Worm (Caenorhabditis elegans) whole organism, L4 larva: ENCODE measurements around the gene C10C6.13.
A peak's percentile ranks its signal among the peaks of the same experiment; 100 is the strongest.

Experiments
- F37D6.2 ChIP-seq: sonication (generic microtip); optimal IDR thresholded peaks from 2 replicates; lab custom pipeline; 2016; ENCODE audit warnings: mild to moderate bottlenecking, missing genetic modification characterization, missing compliant biosample characterization
- F49E8.2 ChIP-seq: sonication (generic microtip); optimal IDR thresholded peaks from 2 replicates; lab custom pipeline; 2016; ENCODE audit warnings: missing compliant biosample characterization, mild to moderate bottlenecking, missing genetic modification characterization, borderline replicate concordance
- T20F7.1 ChIP-seq: fragments of 200-800 bp; sonication (Bioruptor generic); optimal IDR thresholded peaks from 2 replicates; lab custom pipeline; 2018; ENCODE audit warnings: mild to moderate bottlenecking, missing genetic modification characterization, missing compliant biosample characterization
- ZK337.2 ChIP-seq: fragments of 200-800 bp; sonication (Bioruptor generic); IDR thresholded peaks from 2 replicates; pipeline ENCODE4 v1.3.6; 2022; ENCODE audit warnings: missing genetic modification reagents, missing genetic modification characterization, missing compliant biosample characterization
- ZK546.5 ChIP-seq, 2 experiments: sonication (generic microtip); optimal IDR thresholded peaks; 2 replicates each; lab custom pipeline; 2017; ENCODE audit warnings: missing biosample characterization in 2 of 2, missing genetic modification characterization in 2 of 2
- aha-1 ChIP-seq: fragments of 150-350 bp; peaks from one replicate; lab custom pipeline; 2014; ENCODE audit warnings: missing biosample characterization, missing genetic modification characterization
- aly-2 ChIP-seq: sonication (generic microtip); optimal IDR thresholded peaks from 2 replicates; lab custom pipeline; 2018; ENCODE audit warnings: missing biosample characterization, missing genetic modification characterization
- ceh-44 ChIP-seq: fragments of 200-800 bp; sonication (Bioruptor generic); IDR thresholded peaks from 2 replicates; pipeline ENCODE4 v1.3.6; 2022; ENCODE audit warnings: missing genetic modification reagents, missing genetic modification characterization, missing compliant biosample characterization
- ceh-62 ChIP-seq: sonication (generic microtip); optimal IDR thresholded peaks from 2 replicates; lab custom pipeline; 2017; ENCODE audit warnings: missing biosample characterization, missing genetic modification characterization
- ctbp-1 ChIP-seq: fragments of 200-800 bp; sonication (Bioruptor generic); IDR thresholded peaks from 2 replicates; pipeline ENCODE4 v1.3.6; 2022; ENCODE audit warnings: missing genetic modification reagents, missing genetic modification characterization, missing compliant biosample characterization
- daf-8 ChIP-seq: fragments of 200-800 bp; sonication (Bioruptor generic); IDR thresholded peaks from 2 replicates; pipeline ENCODE4 v1.3.6; 2022; ENCODE audit warnings: missing genetic modification characterization, missing compliant biosample characterization
- dmd-6 ChIP-seq: fragments of 200-800 bp; sonication (Bioruptor generic); IDR thresholded peaks from 2 replicates; pipeline ENCODE4 v1.3.6; 2022; ENCODE audit warnings: missing genetic modification reagents, missing genetic modification characterization, missing compliant biosample characterization
- dmd-8 ChIP-seq: fragments of 200-800 bp; sonication (Bioruptor generic); IDR thresholded peaks from 2 replicates; pipeline ENCODE4 v1.3.6; 2022; ENCODE audit warnings: missing genetic modification characterization, missing compliant biosample characterization
- egl-43 ChIP-seq: fragments of 200-800 bp; sonication (Bioruptor generic); IDR thresholded peaks from 2 replicates; pipeline ENCODE4 v1.3.6; 2022; ENCODE audit warnings: missing genetic modification reagents, missing genetic modification characterization, missing compliant biosample characterization
- gei-8 ChIP-seq: fragments of 200-800 bp; sonication (Bioruptor generic); optimal IDR thresholded peaks from 2 replicates; lab custom pipeline; 2018; ENCODE audit warnings: mild to moderate bottlenecking, missing genetic modification characterization, missing compliant biosample characterization
- hlh-11 ChIP-seq: fragments of 200-800 bp; sonication (Bioruptor generic); optimal IDR thresholded peaks from 2 replicates; lab custom pipeline; 2018; ENCODE audit warnings: mild to moderate bottlenecking, missing genetic modification characterization, missing compliant biosample characterization
- hlh-30 ChIP-seq: sonication (generic microtip); optimal IDR thresholded peaks from 2 replicates; lab custom pipeline; 2017; ENCODE audit warnings: antibody characterized with exemption, mild to moderate bottlenecking, missing genetic modification characterization, missing compliant biosample characterization; ENCODE audit not compliant: insufficient read depth
- lim-7 ChIP-seq: fragments of 200-800 bp; sonication (Bioruptor generic); IDR thresholded peaks from 2 replicates; pipeline ENCODE4 v1.3.6; 2022; ENCODE audit warnings: missing genetic modification characterization, missing compliant biosample characterization
- lin-38 ChIP-seq: fragments of 200-800 bp; sonication (Bioruptor generic); IDR thresholded peaks from 2 replicates; pipeline ENCODE4 v1.3.6; 2022; ENCODE audit warnings: missing genetic modification reagents, missing genetic modification characterization, missing compliant biosample characterization
- lir-3 ChIP-seq: sonication (generic microtip); optimal IDR thresholded peaks from 2 replicates; lab custom pipeline; 2016; ENCODE audit warnings: mild to moderate bottlenecking, missing genetic modification characterization, missing compliant biosample characterization
- lsy-2 ChIP-seq, 2 experiments: fragments of 150-350 bp in 1 of 2; sonication (generic microtip) in 1 of 2; optimal IDR thresholded peaks; 2 replicates each; lab custom pipeline; 2014 to 2017; ENCODE audit warnings: missing biosample characterization in 2 of 2, missing genetic modification characterization in 2 of 2
- mdl-1 ChIP-seq, 2 experiments: fragments of 150-350 bp in 1 of 2; sonication (generic microtip) in 1 of 2; optimal IDR thresholded peaks; 2 replicates each; lab custom pipeline; 2014 to 2017; ENCODE audit warnings: missing biosample characterization in 2 of 2, missing genetic modification characterization in 2 of 2
- mdt-29 ChIP-seq: fragments of 200-800 bp; sonication (Bioruptor generic); IDR thresholded peaks from 2 replicates; pipeline ENCODE4 v1.3.6; 2022; ENCODE audit warnings: missing genetic modification reagents, missing genetic modification characterization, missing compliant biosample characterization
- mes-2 ChIP-seq: sonication (generic microtip); optimal IDR thresholded peaks from 2 replicates; lab custom pipeline; 2016; ENCODE audit warnings: missing genotype, mild to moderate bottlenecking, missing genetic modification characterization, missing compliant biosample characterization; ENCODE audit not compliant: poor library complexity, severe bottlenecking
- mxl-3 ChIP-seq: fragments of 200-800 bp; sonication (Bioruptor generic); optimal IDR thresholded peaks from 2 replicates; lab custom pipeline; 2018; ENCODE audit warnings: mild to moderate bottlenecking, missing genetic modification characterization, missing compliant biosample characterization
- nhr-102 ChIP-seq: sonication (generic microtip); optimal IDR thresholded peaks from 2 replicates; lab custom pipeline; 2016; ENCODE audit warnings: mild to moderate bottlenecking, missing genetic modification characterization, moderate library complexity, missing compliant biosample characterization
- nhr-11 ChIP-seq: fragments of 150-350 bp; optimal IDR thresholded peaks from 2 replicates; lab custom pipeline; 2014; ENCODE audit warnings: missing biosample characterization, missing genetic modification characterization
- nhr-111 ChIP-seq: fragments of 200-800 bp; sonication (Bioruptor generic); optimal IDR thresholded peaks from 2 replicates; lab custom pipeline; 2018; ENCODE audit warnings: mild to moderate bottlenecking, missing genetic modification characterization, missing compliant biosample characterization
- nhr-28 ChIP-seq: fragments of 150-350 bp; optimal IDR thresholded peaks from 2 replicates; lab custom pipeline; 2014; ENCODE audit warnings: missing biosample characterization, missing genetic modification characterization
- nhr-48 ChIP-seq: sonication (generic microtip); optimal IDR thresholded peaks from 2 replicates; lab custom pipeline; 2016; ENCODE audit warnings: mild to moderate bottlenecking, missing genetic modification characterization, missing compliant biosample characterization
- nhr-76 ChIP-seq: fragments of 150-350 bp; optimal IDR thresholded peaks from 2 replicates; lab custom pipeline; 2014; ENCODE audit warnings: missing biosample characterization, missing genetic modification characterization
- rbr-2 ChIP-seq: sonication (generic microtip); optimal IDR thresholded peaks from 2 replicates; lab custom pipeline; 2016; ENCODE audit warnings: missing genotype, missing genetic modification characterization, missing compliant biosample characterization
- saeg-2 ChIP-seq: fragments of 200-800 bp; sonication (Bioruptor generic); IDR thresholded peaks from 2 replicates; pipeline ENCODE4 v1.3.6; 2022; ENCODE audit warnings: missing genetic modification reagents, missing genetic modification characterization, missing compliant biosample characterization
- snpc-4 ChIP-seq: fragments of 150-350 bp; optimal IDR thresholded peaks from 2 replicates; lab custom pipeline; 2014; ENCODE audit warnings: missing biosample characterization, missing genetic modification characterization
- unc-130 ChIP-seq: sonication (generic microtip); optimal IDR thresholded peaks from 2 replicates; lab custom pipeline; 2016; ENCODE audit warnings: missing genetic modification reagents, missing genetic modification characterization, missing compliant biosample characterization
- zfp-3 ChIP-seq: fragments of 200-800 bp; sonication (Bioruptor generic); conservative IDR thresholded peaks from 2 replicates; pipeline ENCODE4 v1.3.6; 2022; ENCODE audit warnings: missing genetic modification reagents, missing genetic modification characterization, missing compliant biosample characterization

C10C6.13 gene

ce11 chrIV:11504416-11504815, 34.9 kb upstream of the C10C6.13 start, which contains the start of gene twk-25:
twk-25 (plus strand) TSS chrIV:11504716.
- TF ChIP-seq lin-38 (GFP tag; lab: Robert Waterston, UW) (no peak), nhr-102 (tag; lab: Kevin White, UChicago) (no peak), nhr-76 (tag; lab: Kevin White, UChicago) (no peak), snpc-4 (tag; lab: Kevin White, UChicago) (no peak), dmd-8 (GFP tag; lab: Robert Waterston, UW) (no peak), lsy-2 (tag; optimal IDR thresholded peaks at IDR 0.05; lab: Kevin White, UChicago) (no peak), ceh-62 (tag; lab: Kevin White, UChicago) (no peak), ZK337.2 (GFP tag; lab: Robert Waterston, UW) (no peak), daf-8 (GFP tag; lab: Robert Waterston, UW) (no peak), mdt-29 (GFP tag; lab: Robert Waterston, UW) (no peak), ZK546.5 (tag; optimal IDR thresholded peaks at IDR 0.05; lab: Kevin White, UChicago) (no peak), aha-1 (tag; lab: Kevin White, UChicago) (no peak), nhr-11 (tag; lab: Kevin White, UChicago) (no peak), egl-43 (GFP tag; lab: Robert Waterston, UW) (no peak)

ce11 chrIV:11503654-11504053, 34.1 kb upstream of the C10C6.13 start:
- TF ChIP-seq lim-7 (GFP tag; lab: Robert Waterston, UW) (no peak), mes-2 (tag; lab: Kevin White, UChicago) (no peak), hlh-30 (tag; lab: Kevin White, UChicago) (peak; percentile 1), aly-2 (no peak), nhr-48 (tag; lab: Kevin White, UChicago) (peak; percentile 52), gei-8 (GFP tag; lab: Kevin White, UChicago) (peak; percentile 16), dmd-6 (peak; percentile 38; the same call in 1 of the 2 replicates), F49E8.2 (no peak), ctbp-1 (GFP tag; lab: Robert Waterston, UW) (no peak), nhr-111 (no peak), nhr-28 (tag; lab: Kevin White, UChicago) (peak; percentile 61), lsy-2 (tag; optimal IDR thresholded peaks at IDR 0.05; lab: Kevin White, UChicago) (no peak), ceh-44 (GFP tag; lab: Robert Waterston, UW) (no peak), rbr-2 (tag; lab: Kevin White, UChicago) (no peak), zfp-3 (GFP tag; lab: Robert Waterston, UW) (no peak), hlh-11 (tag; lab: Kevin White, UChicago) (peak; percentile 38), mdl-1 (tag; optimal IDR thresholded peaks at IDR 0.05; lab: Kevin White, UChicago) (peak in 1 of 2 experiments; percentile 20), mxl-3 (GFP tag; lab: Kevin White, UChicago) (peak; percentile 29)

- TF ChIP-seq nhr-11 (tag; lab: Kevin White, UChicago) (no peak), ctbp-1 (GFP tag; lab: Robert Waterston, UW) (no peak), F49E8.2 (no peak), mdl-1 (tag; optimal IDR thresholded peaks at IDR 0.05; lab: Kevin White, UChicago) (no peak), lir-3 (no peak), unc-130 (GFP tag; lab: Kevin White, UChicago) (no peak), aly-2 (no peak)
Observed at ce11 chrIV:11500421-11500820, 30.9 kb upstream of the C10C6.13 start, which contains the start of gene H21P03.10. H21P03.10 (plus strand) TSS chrIV:11500721.

DNA sequence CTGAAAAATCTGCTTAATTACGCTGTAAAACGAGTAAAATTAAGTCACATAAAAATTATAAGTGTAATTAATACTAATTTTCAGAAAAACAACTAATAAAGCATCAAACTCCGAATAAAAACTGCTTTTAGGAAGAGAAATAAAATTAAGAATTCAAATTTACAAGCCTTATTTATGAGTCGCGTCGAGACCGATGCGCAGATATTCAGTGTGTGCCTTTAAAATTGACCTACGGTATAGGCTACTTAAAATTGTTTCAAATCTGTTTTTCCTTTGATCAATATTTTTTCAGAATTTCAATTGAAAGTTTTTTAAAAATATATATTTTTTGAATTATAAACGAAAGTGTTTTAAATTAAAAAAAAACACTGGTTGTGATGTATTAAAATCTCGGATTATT, 28.6 kb upstream of the C10C6.13 start, which contains the start of gene sms-1:
sms-1 (minus strand) TSS at position 6 of the 400 bp plus-strand sequence.
- TF ChIP-seq F37D6.2 (tag; lab: Kevin White, UChicago) (no peak), saeg-2 (GFP tag; lab: Robert Waterston, UW) (no peak), T20F7.1 (no peak)
